Worm (Caenorhabditis elegans): ENCODE data around the gene clec-179.

DNA sequence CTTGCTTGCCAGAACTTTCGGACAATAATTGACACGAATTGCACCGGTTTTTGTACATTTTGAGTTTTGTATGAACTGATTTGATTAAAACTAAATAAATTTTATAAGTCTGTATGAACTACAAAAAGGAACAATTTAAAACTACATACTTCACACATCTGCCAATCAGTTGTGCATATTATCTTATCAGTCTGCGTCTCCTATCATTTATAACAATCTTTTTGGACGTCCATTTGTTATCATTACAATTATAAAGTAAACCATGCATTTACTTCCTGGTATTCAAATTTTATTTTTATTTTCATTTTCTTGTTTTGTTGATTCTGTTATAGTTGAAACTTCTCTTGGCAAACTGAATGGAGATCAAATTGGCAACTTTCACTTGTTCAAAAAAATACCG, 4.2 kb downstream of the clec-179 start, which contains the start of gene cest-10:
- TF ChIP-seq pes-1 (GFP tag; IDR thresholded peaks at IDR 0.05) (no peak), ama-1 (optimal IDR thresholded peaks at IDR 0.05) (no peak), tbx-37 (GFP tag; conservative IDR thresholded peaks at IDR 0.05) (no peak)
